Fruit fly (Drosophila melanogaster) whole organism, adult: ENCODE results near the gene CG6712.

ENCODE experiments used
- CG12768 ChIP-seq: fragments of 200-800 bp; sonication (Bioruptor generic); optimal IDR thresholded peaks from 2 replicates; lab custom pipeline; 2017; ENCODE audit warnings: missing biosample characterization, missing genetic modification characterization, mild to moderate bottlenecking, moderate library complexity, missing genetic modification reagents
- CG7045 ChIP-seq: fragments of 200-800 bp; sonication (Bioruptor generic); optimal IDR thresholded peaks from 2 replicates; lab custom pipeline; 2017; ENCODE audit warnings: missing biosample characterization, mild to moderate bottlenecking, missing genetic modification characterization
- CG7101 ChIP-seq: fragments of 200-800 bp; sonication (Bioruptor generic); optimal IDR thresholded peaks from 2 replicates; lab custom pipeline; 2018; ENCODE audit warnings: missing biosample characterization, mild to moderate bottlenecking, missing genetic modification characterization, moderate library complexity
- Clk ChIP-seq: fragments of 200-800 bp; sonication (Bioruptor generic); optimal IDR thresholded peaks from 2 replicates; lab custom pipeline; 2017; ENCODE audit warnings: missing biosample characterization, missing genetic modification characterization
- Hr96 ChIP-seq: fragments of 200-800 bp; sonication (Bioruptor generic); optimal IDR thresholded peaks from 2 replicates; lab custom pipeline; 2016; ENCODE audit warnings: missing biosample characterization, missing genetic modification characterization
- cic ChIP-seq: fragments of 200-800 bp; sonication (Bioruptor generic); optimal IDR thresholded peaks from 2 replicates; lab custom pipeline; 2017; ENCODE audit warnings: missing biosample characterization, mild to moderate bottlenecking, missing genetic modification characterization, moderate library complexity
- toe ChIP-seq: fragments of 200-800 bp; sonication (Bioruptor generic); optimal IDR thresholded peaks from 2 replicates; lab custom pipeline; 2016; ENCODE audit warnings: missing biosample characterization, missing genetic modification characterization

DNA sequence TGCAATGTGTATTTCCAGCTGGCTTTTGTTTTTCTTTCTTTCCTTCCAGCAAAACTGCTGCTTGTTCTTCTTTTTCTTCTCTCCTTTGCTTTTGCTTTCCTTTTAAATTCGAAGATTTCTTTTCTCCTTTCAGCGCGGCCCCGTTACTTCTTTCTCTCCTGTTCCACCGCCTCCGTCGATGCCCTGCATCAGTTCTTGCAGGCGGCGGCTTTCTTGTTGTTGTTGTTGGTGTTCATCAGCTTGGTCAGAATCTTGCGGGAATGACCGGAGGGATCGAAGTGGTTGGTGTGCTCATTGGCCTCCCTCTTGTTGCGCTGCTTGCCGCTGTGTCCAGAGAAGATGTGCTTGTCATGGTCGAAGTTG, 50.8 kb downstream of the CG6712 start:
- TF ChIP-seq CG7045 (GFP tag; lab: Kevin White, UChicago) (no peak), CG7101 (tag; lab: Kevin White, UChicago) (no peak), Hr96 (GFP tag; lab: Kevin White, UChicago) (no peak), CG12768 (GFP tag; lab: Kevin White, UChicago) (no peak), toe (GFP tag; lab: Kevin White, UChicago) (no peak), cic (GFP tag; lab: Kevin White, UChicago) (no peak), Clk (GFP tag; lab: Kevin White, UChicago) (no peak)
